Fruit fly (Drosophila melanogaster) whole organism, embryonic: ENCODE measurements around the gene DCTN6-p27.

Source experiments
- Ada2b ChIP-seq: fragments of 200-800 bp; sonication (Bioruptor generic); IDR thresholded peaks from 2 replicates; pipeline ENCODE4 v1.3.6; 2022; ENCODE audit warnings: missing biosample characterization, missing genetic modification characterization
- CG10366 ChIP-seq: fragments of 200-800 bp; sonication (Bioruptor generic); IDR thresholded peaks from 2 replicates; pipeline ENCODE4 v1.3.6; 2022; ENCODE audit warnings: missing biosample characterization, missing genetic modification characterization
- CG12155 ChIP-seq: fragments of 200-800 bp; sonication (Bioruptor generic); optimal IDR thresholded peaks from 3 replicates; lab custom pipeline; 2016; ENCODE audit warnings: missing biosample characterization, missing genetic modification characterization
- CG1529 ChIP-seq: fragments of 200-800 bp; sonication (Bioruptor generic); optimal IDR thresholded peaks from 3 replicates; lab custom pipeline; 2018; ENCODE audit warnings: missing biosample characterization, missing genetic modification characterization
- CG15479 ChIP-seq: fragments of 200-800 bp; sonication (Bioruptor generic); optimal IDR thresholded peaks from 3 replicates; lab custom pipeline; 2019; ENCODE audit warnings: missing biosample characterization, mild to moderate bottlenecking, missing genetic modification characterization, moderate library complexity
- CG1792 ChIP-seq: fragments of 200-800 bp; sonication (Bioruptor generic); optimal IDR thresholded peaks from 2 replicates; lab custom pipeline; 2016; ENCODE audit warnings: missing biosample characterization, missing genetic modification characterization
- CG18619 ChIP-seq: fragments of 200-800 bp; sonication (Bioruptor generic); optimal IDR thresholded peaks from 3 replicates; lab custom pipeline; 2017; ENCODE audit warnings: missing biosample characterization, mild to moderate bottlenecking, missing genetic modification characterization
- CG2889 ChIP-seq: fragments of 200-800 bp; sonication (Bioruptor generic); IDR thresholded peaks from 3 replicates; pipeline ENCODE4 v1.3.6; 2022; ENCODE audit warnings: missing biosample characterization, missing genetic modification characterization
- CG3281 ChIP-seq: fragments of 200-800 bp; sonication (Bioruptor generic); optimal IDR thresholded peaks from 3 replicates; lab custom pipeline; 2017; ENCODE audit warnings: missing biosample characterization, mild to moderate bottlenecking, missing genetic modification characterization
- CG3726 ChIP-seq: fragments of 200-800 bp; sonication (Bioruptor generic); IDR thresholded peaks from 3 replicates; pipeline ENCODE4, ENCODE4 v1.3.6; 2022; ENCODE audit warnings: missing biosample characterization, missing genetic modification characterization
- CG6254 ChIP-seq: fragments of 200-800 bp; sonication (Bioruptor generic); optimal IDR thresholded peaks from 3 replicates; lab custom pipeline; 2017; ENCODE audit warnings: mild to moderate bottlenecking, missing biosample characterization, missing genetic modification reagents, missing genetic modification characterization
- CG8388 ChIP-seq: fragments of 200-800 bp; sonication (Bioruptor generic); optimal IDR thresholded peaks from 2 replicates; lab custom pipeline; 2019; ENCODE audit warnings: missing biosample characterization, mild to moderate bottlenecking, missing genetic modification characterization, moderate library complexity
- Doc2 ChIP-seq: fragments of 200-800 bp; sonication (Bioruptor generic); IDR thresholded peaks from 2 replicates; pipeline ENCODE4 v1.3.6; 2022; ENCODE audit warnings: missing biosample characterization, missing genetic modification characterization
- ERR ChIP-seq: fragments of 200-800 bp; sonication (Bioruptor generic); optimal IDR thresholded peaks from 2 replicates; lab custom pipeline; 2016; ENCODE audit warnings: missing biosample characterization, missing genetic modification characterization
- Hey ChIP-seq: fragments of 200-800 bp; sonication (Bioruptor generic); optimal IDR thresholded peaks from 3 replicates; lab custom pipeline; 2018; ENCODE audit warnings: missing biosample characterization, mild to moderate bottlenecking, missing genetic modification characterization
- Kr ChIP-seq: fragments of 200-800 bp; sonication (Bioruptor generic); optimal IDR thresholded peaks from 2 replicates; lab custom pipeline; 2017; ENCODE audit warnings: missing biosample characterization, mild to moderate bottlenecking, missing genetic modification characterization
- Lim3 ChIP-seq: fragments of 200-800 bp; sonication (Bioruptor generic); IDR thresholded peaks from 2 replicates; pipeline ENCODE4 v1.3.6; 2022; ENCODE audit warnings: missing biosample characterization, missing genetic modification characterization
- Med ChIP-seq: fragments of 200-800 bp; sonication (Bioruptor generic); peaks from one replicate; lab custom pipeline; 2016; ENCODE audit warnings: missing biosample characterization, missing genetic modification characterization, mild to moderate bottlenecking, inconsistent platforms, moderate library complexity
- Nf-YB ChIP-seq: fragments of 200-800 bp; sonication (Bioruptor generic); optimal IDR thresholded peaks from 3 replicates; lab custom pipeline; 2019; ENCODE audit warnings: missing biosample characterization, mild to moderate bottlenecking, missing genetic modification characterization, moderate library complexity
- Vsx1 ChIP-seq: fragments of 200-800 bp; sonication (Bioruptor generic); optimal IDR thresholded peaks from 2 replicates; lab custom pipeline; 2017; ENCODE audit warnings: missing biosample characterization, mild to moderate bottlenecking, missing genetic modification characterization, missing genetic modification reagents
- Xbp1 ChIP-seq: fragments of 200-800 bp; sonication (Bioruptor generic); optimal IDR thresholded peaks from 3 replicates; lab custom pipeline; 2016; ENCODE audit warnings: missing biosample characterization, mild to moderate bottlenecking, missing genetic modification characterization
- al ChIP-seq: fragments of 200-800 bp; sonication (Bioruptor generic); IDR thresholded peaks from 2 replicates; pipeline ENCODE4 v1.3.6; 2022; ENCODE audit warnings: missing biosample characterization, missing genetic modification characterization
- caup ChIP-seq: fragments of 200-800 bp; sonication (Bioruptor generic); optimal IDR thresholded peaks from 3 replicates; lab custom pipeline; 2017; ENCODE audit warnings: missing biosample characterization, mild to moderate bottlenecking, missing genetic modification characterization, moderate library complexity; ENCODE audit not compliant: severe bottlenecking
- crol ChIP-seq: fragments of 200-800 bp; sonication (Bioruptor generic); IDR thresholded peaks from 2 replicates; pipeline ENCODE4 v1.3.6; 2022; ENCODE audit warnings: missing biosample characterization, missing genetic modification characterization
- dimm ChIP-seq: fragments of 200-800 bp; sonication (Bioruptor generic); IDR thresholded peaks from 2 replicates; pipeline ENCODE4 v1.3.6; 2022; ENCODE audit warnings: missing biosample characterization, missing genetic modification characterization
- disco-r ChIP-seq: fragments of 200-800 bp; sonication (Bioruptor generic); optimal IDR thresholded peaks from 2 replicates; lab custom pipeline; 2016; ENCODE audit warnings: missing biosample characterization, missing genetic modification characterization
- emc ChIP-seq: fragments of 200-800 bp; sonication (Bioruptor generic); optimal IDR thresholded peaks from 2 replicates; lab custom pipeline; 2016; ENCODE audit warnings: missing biosample characterization, missing genetic modification characterization
- exex ChIP-seq: fragments of 200-800 bp; sonication (Bioruptor generic); optimal IDR thresholded peaks from 4 replicates; lab custom pipeline; 2018; ENCODE audit warnings: missing biosample characterization, mild to moderate bottlenecking, missing genetic modification characterization, moderate library complexity
- fd102C ChIP-seq: fragments of 200-800 bp; sonication (Bioruptor generic); optimal IDR thresholded peaks from 2 replicates; lab custom pipeline; 2018; ENCODE audit warnings: missing biosample characterization, mild to moderate bottlenecking, missing genetic modification characterization, moderate library complexity
- gcm2 ChIP-seq: fragments of 200-800 bp; sonication (Bioruptor generic); optimal IDR thresholded peaks from 2 replicates; lab custom pipeline; 2016; ENCODE audit warnings: missing biosample characterization, missing genetic modification characterization
- grau ChIP-seq: fragments of 200-800 bp; optimal IDR thresholded peaks from 3 replicates; lab custom pipeline; 2019; ENCODE audit warnings: missing biosample characterization, mild to moderate bottlenecking, missing genetic modification characterization, moderate library complexity
- grn ChIP-seq: fragments of 200-800 bp; sonication (Bioruptor generic); optimal IDR thresholded peaks from 3 replicates; lab custom pipeline; 2017; ENCODE audit warnings: missing biosample characterization, missing genetic modification characterization
- hkb ChIP-seq, 2 experiments: fragments of 200-800 bp in 1 of 2; fragments of >200 bp in 1 of 2; sonication (Bioruptor generic) in 1 of 2; IDR thresholded peaks in 1 of 2; optimal IDR thresholded peaks in 1 of 2; 2 replicates each; pipeline versions ENCODE4 v1.3.6 to Lab custom; 2017 to 2022; ENCODE audit warnings: missing biosample characterization in 1 of 2, missing genetic modification characterization in 1 of 2
- kni ChIP-seq: fragments of 200-800 bp; sonication (Bioruptor generic); optimal IDR thresholded peaks from 3 replicates; lab custom pipeline; 2017; ENCODE audit warnings: mild to moderate bottlenecking, missing biosample characterization, missing genetic modification reagents, missing genetic modification characterization
- lab ChIP-seq: fragments of 200-800 bp; sonication (Bioruptor generic); optimal IDR thresholded peaks from 3 replicates; lab custom pipeline; 2017; ENCODE audit warnings: missing biosample characterization, missing genetic modification characterization, mild to moderate bottlenecking, moderate library complexity, missing genetic modification reagents
- mirr ChIP-seq: fragments of 200-800 bp; sonication (Bioruptor generic); optimal IDR thresholded peaks from 3 replicates; lab custom pipeline; 2018; ENCODE audit warnings: missing biosample characterization, mild to moderate bottlenecking, missing genetic modification characterization
- nerfin-1 ChIP-seq: fragments of 200-800 bp; sonication (Bioruptor generic); optimal IDR thresholded peaks from 3 replicates; lab custom pipeline; 2019; ENCODE audit warnings: missing biosample characterization, mild to moderate bottlenecking, missing genetic modification characterization, moderate library complexity
- odd ChIP-seq: fragments of 200-800 bp; sonication (Bioruptor generic); optimal IDR thresholded peaks from 2 replicates; lab custom pipeline; 2017; ENCODE audit warnings: missing biosample characterization, mild to moderate bottlenecking, missing genetic modification characterization
- onecut ChIP-seq: fragments of 200-800 bp; sonication (Bioruptor generic); IDR thresholded peaks from 2 replicates; pipeline ENCODE4 v1.3.6; 2022; ENCODE audit warnings: missing biosample characterization, missing genetic modification characterization
- pan ChIP-seq, 4 experiments: fragments of >200 bp in 3 of 4; fragments of 200-800 bp in 1 of 4; sonication (Bioruptor generic) in 1 of 4; optimal IDR thresholded peaks in 3 of 4; IDR thresholded peaks in 1 of 4; 2 replicates each; pipeline versions ENCODE4 v1.3.6 to Lab custom; 2017 to 2022; ENCODE audit warnings: missing biosample characterization in 2 of 4, missing genetic modification characterization in 2 of 4, mixed read lengths in 1 of 4
- pros ChIP-seq: fragments of 200-800 bp; sonication (Bioruptor generic); optimal IDR thresholded peaks from 3 replicates; lab custom pipeline; 2019; ENCODE audit warnings: missing biosample characterization, mild to moderate bottlenecking, missing genetic modification characterization, moderate library complexity
- rib ChIP-seq: fragments of 200-800 bp; sonication (Bioruptor generic); IDR thresholded peaks from 2 replicates; pipeline ENCODE4 v1.3.6; 2022; ENCODE audit warnings: missing biosample characterization, missing genetic modification characterization
- scrt ChIP-seq: fragments of 200-800 bp; sonication (Bioruptor generic); optimal IDR thresholded peaks from 2 replicates; lab custom pipeline; 2018; ENCODE audit warnings: missing biosample characterization, mild to moderate bottlenecking, missing genetic modification characterization, moderate library complexity
- unc-4 ChIP-seq: fragments of 200-800 bp; sonication (Bioruptor generic); IDR thresholded peaks from 2 replicates; pipeline ENCODE4 v1.3.6; 2022; ENCODE audit warnings: missing biosample characterization, missing genetic modification characterization; ENCODE audit not compliant: partially characterized antibody

DCTN6-p27 gene

DNA sequence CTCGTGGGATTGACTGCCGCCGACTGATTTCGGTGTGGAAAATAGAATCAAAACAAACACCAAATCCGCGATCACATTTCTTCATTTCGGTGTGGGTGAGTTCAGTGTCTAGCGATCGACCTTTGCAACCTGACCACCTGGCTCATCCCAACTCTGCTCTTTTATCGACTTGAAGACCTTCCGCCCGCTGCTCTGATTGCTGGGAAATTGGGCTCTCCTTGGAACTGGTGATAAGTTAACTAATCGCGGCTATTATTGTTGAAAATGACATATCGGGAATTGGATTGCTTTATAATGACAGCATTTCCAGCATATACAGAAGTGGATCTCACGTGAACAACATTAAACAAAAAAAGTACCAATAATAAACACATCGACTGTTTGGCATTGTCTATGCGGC is 34.7 kb upstream of the DCTN6-p27 start (continued):
- TF ChIP-seq mirr (GFP tag; lab: Kevin White, UChicago) (peak; percentile 89), CG3281 (GFP tag; lab: Kevin White, UChicago) (no peak), gcm2 (GFP tag; lab: Kevin White, UChicago) (no peak)

- TF ChIP-seq lab (GFP tag; lab: Kevin White, UChicago) (peak; percentile 2), exex (tag; lab: Kevin White, UChicago) (peak; percentile 48), emc (no peak), disco-r (GFP tag; lab: Kevin White, UChicago) (no peak), hkb (optimal IDR thresholded peaks at IDR 0.05; lab: Kevin White, UChicago) (no peak), hkb (GFP tag; IDR thresholded peaks at IDR 0.05; lab: Robert Waterston, UW) (no peak), grau (tag; lab: Kevin White, UChicago) (no peak), pan (optimal IDR thresholded peaks at IDR 0.05; lab: Kevin White, UChicago) (no peak), pan (GFP tag; optimal IDR thresholded peaks at IDR 0.05 in 1 of 2, IDR thresholded peaks at IDR 0.05 in 1 of 2) (no peak), Lim3 (GFP tag; lab: Robert Waterston, UW) (peak; percentile 82; the same call in 1 of the 2 replicates), odd (GFP tag; lab: Kevin White, UChicago) (peak; percentile 13), grn (peak; percentile 52), al (no peak), Med (GFP tag; lab: Kevin White, UChicago) (peak; percentile 68), dimm (no peak), CG12155 (GFP tag; lab: Kevin White, UChicago) (no peak), CG2889 (GFP tag; lab: Robert Waterston, UW) (no peak), caup (GFP tag; lab: Kevin White, UChicago) (peak; percentile 70), Vsx1 (GFP tag; lab: Kevin White, UChicago) (no peak), CG3726 (GFP tag; lab: Robert Waterston, UW) (no peak), mirr (GFP tag; lab: Kevin White, UChicago) (peak; percentile 80), unc-4 (no peak), Doc2 (GFP tag; lab: Robert Waterston, UW) (no peak), CG15479 (GFP tag; lab: Kevin White, UChicago) (peak; percentile 46), CG1792 (no peak)
These were observed 33.5 kb upstream of the DCTN6-p27 start for dm6 chr2L:19098668-19099067.

dm6 chr2L:19101744-19102143 is 30.4 kb upstream of the DCTN6-p27 start, which contains the start of the genes CG17344 and CG43731:
CG17344 (plus strand) TSS chr2L:19102044.
CG43731 (plus strand) TSS chr2L:19102044.
- no peak for TF ChIP-seq CG1529 (GFP tag; lab: Kevin White, UChicago)
- TF ChIP-seq CG2889 (GFP tag; lab: Robert Waterston, UW), result no peak
- no peak for TF ChIP-seq scrt (GFP tag; lab: Kevin White, UChicago)
- no peak for TF ChIP-seq rib
- TF ChIP-seq CG18619 (GFP tag; lab: Kevin White, UChicago), result no peak

dm6 chr2L:19103176-19103921 is 28.8 kb upstream of the DCTN6-p27 start:
- TF ChIP-seq CG8388 (GFP tag; lab: Kevin White, UChicago) (no peak), pros (GFP tag; lab: Kevin White, UChicago) (peak; percentile 79), crol (peak; percentile 84), Hey (tag; lab: Kevin White, UChicago) (peak; percentile 94), kni (GFP tag; lab: Kevin White, UChicago) (peak; percentile 40), Nf-YB (GFP tag; lab: Kevin White, UChicago) (peak; percentile 4), Xbp1 (GFP tag; lab: Kevin White, UChicago) (no peak), nerfin-1 (tag; lab: Kevin White, UChicago) (peak; percentile 45), ERR (GFP tag; lab: Kevin White, UChicago) (no peak), onecut (no peak), CG10366 (GFP tag; lab: Robert Waterston, UW) (no peak), Ada2b (GFP tag; lab: Robert Waterston, UW) (no peak), CG15479 (GFP tag; lab: Kevin White, UChicago) (peak; percentile 19), fd102C (peak; percentile 4), CG6254 (GFP tag; lab: Kevin White, UChicago) (no peak), Kr (GFP tag; lab: Kevin White, UChicago) (peak; percentile 78)
